Worm (Caenorhabditis elegans): ENCODE data around the gene K07F5.22.
"Not testable (repeated sequence)": the region's sequence is repeated elsewhere in the genome, so short reads cannot be mapped to it uniquely, and the experiment has no call there.

The K07F5.22 gene

ce11 chrIV:9837349-9837748 lies 27.5 kb upstream of the K07F5.22 start, which contains the start of gene msp-10:
Gene msp-10, plus strand, starts transcription at chrIV:9837649.
- not testable (repeated sequence) for TF ChIP-seq lin-13 (GFP tag; optimal IDR thresholded peaks at IDR 0.05); lsy-2 (tag; optimal IDR thresholded peaks at IDR 0.05); nhr-42 (GFP tag; IDR thresholded peaks at IDR 0.05)

- TF ChIP-seq dmd-8 (GFP tag; IDR thresholded peaks at IDR 0.05) (0 out of 2 replicates have a peak, but pooled peaks have one; percentile 35), nhr-42 (GFP tag; IDR thresholded peaks at IDR 0.05) (no peak), vab-7 (GFP tag; IDR thresholded peaks at IDR 0.05) (no peak)
Measured at ce11 chrIV:9840984-9841590, 23.8 kb upstream of the K07F5.22 start, which contains the start of the genes kin-24 and msp-56. Gene kin-24, minus strand, starts transcription at chrIV:9841084. Gene msp-56, plus strand, starts transcription at chrIV:9841540.

DNA sequence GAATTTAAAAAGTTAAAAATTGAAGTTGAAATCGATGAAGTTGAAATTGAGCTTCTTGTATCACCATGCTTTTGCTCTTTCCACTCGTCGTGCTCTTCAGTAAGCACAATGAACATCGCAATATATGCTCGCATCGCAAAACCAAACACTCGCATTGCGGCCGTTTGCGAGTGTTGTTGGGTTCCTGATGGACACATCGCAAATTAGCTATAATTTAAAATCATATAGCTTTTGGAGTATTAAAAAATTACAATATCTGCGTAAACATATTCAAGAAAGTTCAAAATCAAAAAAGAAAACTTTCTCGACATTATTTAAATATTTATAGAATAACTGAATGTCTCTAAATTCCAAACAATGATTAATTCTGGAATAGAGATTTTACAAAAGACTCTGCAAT lies 22.8 kb upstream of the K07F5.22 start, which contains the start of gene K07F5.17:
Gene K07F5.17, plus strand, starts transcription at position 301 of the 400 bp plus-strand sequence.
- no peak for TF ChIP-seq dve-1 (tag; optimal IDR thresholded peaks at IDR 0.05; ENCODE audit: insufficient read depth)
- TF ChIP-seq spr-3 (GFP tag; optimal IDR thresholded peaks at IDR 0.05), result no peak
- TF ChIP-seq nhr-42 (GFP tag; IDR thresholded peaks at IDR 0.05), result no peak
- no peak for TF ChIP-seq ama-1 (optimal IDR thresholded peaks at IDR 0.05)
- TF ChIP-seq dmd-6 (GFP tag; IDR thresholded peaks at IDR 0.05), result no peak

ce11 chrIV:9843760-9844159 lies 21.1 kb upstream of the K07F5.22 start, which contains the start of gene nspd-2:
Gene nspd-2, plus strand, starts transcription at chrIV:9844060.
- TF ChIP-seq hif-1 (tag; optimal IDR thresholded peaks at IDR 0.05) (no peak), nhr-111 (GFP tag; optimal IDR thresholded peaks at IDR 0.05) (no peak), unc-62 (GFP tag; optimal IDR thresholded peaks at IDR 0.05 in 1 of 2) (peak in 1 of 2 experiments; percentile 71), unc-62 (tag; optimal IDR thresholded peaks at IDR 0.05) (no peak)

- TF ChIP-seq set-16 (GFP tag; IDR thresholded peaks at IDR 0.05) (no peak), attf-4 (tag; optimal IDR thresholded peaks at IDR 0.05) (no peak), cey-2 (tag; optimal IDR thresholded peaks at IDR 0.05; ENCODE audit: borderline replicate concordance, insufficient read depth) (no peak), arid-1 (GFP tag; conservative IDR thresholded peaks at IDR 0.05) (no peak), nhr-76 (tag; optimal IDR thresholded peaks at IDR 0.05) (no peak), aha-1 (tag) (no peak), daf-12 (tag; optimal IDR thresholded peaks at IDR 0.05) (no peak), ceh-62 (tag; optimal IDR thresholded peaks at IDR 0.05) (no peak), zag-1 (tag; optimal IDR thresholded peaks at IDR 0.05) (no peak), duxl-1 (tag; optimal IDR thresholded peaks at IDR 0.05; ENCODE audit: poor library complexity) (no peak), zip-2 (tag; optimal IDR thresholded peaks at IDR 0.05) (no peak), zfp-3 (GFP tag; conservative IDR thresholded peaks at IDR 0.05) (no peak), ces-1 (GFP tag; optimal IDR thresholded peaks at IDR 0.05) (no peak)
Measured at ce11 chrIV:9846574-9846973, 18.3 kb upstream of the K07F5.22 start, which contains the start of gene K07F5.6. Gene K07F5.6, minus strand, starts transcription at chrIV:9846674.

ce11 chrIV:9848075-9848474 lies 16.8 kb upstream of the K07F5.22 start, which contains the start of gene K07F5.7:
Gene K07F5.7, minus strand, starts transcription at chrIV:9848175.
- peak; percentile 64 for TF ChIP-seq aha-1 (tag)
- no peak for TF ChIP-seq egl-43 (GFP tag; IDR thresholded peaks at IDR 0.05)

ce11 chrIV:9849624-9850023 lies 15.3 kb upstream of the K07F5.22 start, which contains the start of gene K07F5.8:
Gene K07F5.8, minus strand, starts transcription at chrIV:9849724.
- no peak for TF ChIP-seq lir-3 (tag; optimal IDR thresholded peaks at IDR 0.05)
- no peak for TF ChIP-seq ceh-28 (tag; optimal IDR thresholded peaks at IDR 0.05)
- no peak for TF ChIP-seq lin-15B (tag; optimal IDR thresholded peaks at IDR 0.05)
- no peak for TF ChIP-seq nhr-25 (tag; optimal IDR thresholded peaks at IDR 0.05; ENCODE audit: borderline replicate concordance, insufficient read depth)
- TF ChIP-seq ztf-7 (tag; optimal IDR thresholded peaks at IDR 0.05), result no peak
- TF ChIP-seq pqm-1 (tag; optimal IDR thresholded peaks at IDR 0.05), result no peak
- no peak for TF ChIP-seq rbr-2 (tag; optimal IDR thresholded peaks at IDR 0.05)
- TF ChIP-seq mxl-2 (GFP tag; conservative IDR thresholded peaks at IDR 0.05), result no peak
- no peak for TF ChIP-seq ceh-44 (GFP tag; IDR thresholded peaks at IDR 0.05)
- no peak for TF ChIP-seq T26A8.4 (GFP tag; IDR thresholded peaks at IDR 0.05)
- no peak for TF ChIP-seq fos-1 (tag; optimal IDR thresholded peaks at IDR 0.05)
- no peak for TF ChIP-seq Y105C5A.15 (GFP tag; IDR thresholded peaks at IDR 0.05)
- no peak for TF ChIP-seq zfp-2 (tag; optimal IDR thresholded peaks at IDR 0.05)
- TF ChIP-seq unc-62 (GFP tag; optimal IDR thresholded peaks at IDR 0.05 in 1 of 2), result no peak
- no peak for TF ChIP-seq unc-62 (tag; optimal IDR thresholded peaks at IDR 0.05)

Data from whole organism, L4 larva.